Worm (Caenorhabditis elegans): ENCODE measurements around the gene E02H1.1.

ce11 chrII:9603419-9603818 is 12.5 kb upstream of the E02H1.1 start:
- TF ChIP-seq unc-62 (GFP tag; optimal IDR thresholded peaks at IDR 0.05): no peak
- peak; percentile 74 for TF ChIP-seq snpc-4 (tag; optimal IDR thresholded peaks at IDR 0.05)
- TF ChIP-seq egl-27 (tag; optimal IDR thresholded peaks at IDR 0.05): peak; percentile 91 to 94
- no peak for TF ChIP-seq nhr-12 (tag; optimal IDR thresholded peaks at IDR 0.05)
- peak; percentile 73 for TF ChIP-seq C04F5.9 (tag; optimal IDR thresholded peaks at IDR 0.05)
- TF ChIP-seq mdl-1 (tag; optimal IDR thresholded peaks at IDR 0.05): peak; percentile 95 to 100
- peak; percentile 69 for TF ChIP-seq zag-1 (tag; optimal IDR thresholded peaks at IDR 0.05)
- TF ChIP-seq unc-30 (tag; optimal IDR thresholded peaks at IDR 0.05): peak; percentile 5
- peak; percentile 99 for TF ChIP-seq nhr-11 (tag; optimal IDR thresholded peaks at IDR 0.05)

Data from whole organism, L1 larva.